Fruit fly (Drosophila melanogaster) whole organism: Measurements from ENCODE around the gene GCS2beta.

ENCODE experiments used
- CG8478 ChIP-seq: fragments of >200 bp; optimal IDR thresholded peaks from 2 replicates; lab custom pipeline; 2018; ENCODE audit warnings: inconsistent platforms
- Dll ChIP-seq: fragments of >200 bp; optimal IDR thresholded peaks from 2 replicates; lab custom pipeline; 2017
- EcR ChIP-seq, 2 experiments: fragments of >200 bp; optimal IDR thresholded peaks; 2 replicates each; lab custom pipeline; 2017; ENCODE audit warnings: missing biosample characterization in 2 of 2, missing genetic modification characterization in 2 of 2, missing genetic modification reagents in 2 of 2
- pan ChIP-seq: fragments of >200 bp; optimal IDR thresholded peaks from 2 replicates; lab custom pipeline; 2017
- psq ChIP-seq: fragments of >200 bp; optimal IDR thresholded peaks from 2 replicates; lab custom pipeline; 2017
- usp ChIP-seq: fragments of >200 bp; optimal IDR thresholded peaks from 2 replicates; lab custom pipeline; 2017; ENCODE audit warnings: missing biosample characterization, missing genetic modification characterization, mixed read lengths

GCS2beta gene

dm6 chr2L:17486264-17486663 lies 2.2 kb upstream of the GCS2beta start, which contains the start of gene CG43220:
Gene CG43220, plus strand, starts transcription at chr2L:17486564.
- no peak for TF ChIP-seq EcR (GFP tag; optimal IDR thresholded peaks at IDR 0.05; lab: Kevin White, UChicago)
- TF ChIP-seq psq (lab: Kevin White, UChicago) = no peak
- no peak for TF ChIP-seq usp (GFP tag; lab: Kevin White, UChicago)

- TF ChIP-seq psq (lab: Kevin White, UChicago) (no peak), CG8478 (lab: Kevin White, UChicago) (no peak), usp (GFP tag; lab: Kevin White, UChicago) (no peak), Dll (lab: Kevin White, UChicago) (no peak), EcR (GFP tag; optimal IDR thresholded peaks at IDR 0.05; lab: Kevin White, UChicago) (no peak)
These were observed 1.4 kb upstream of the GCS2beta start, which contains the start of the genes CG43221 and CG43645 for dm6 chr2L:17485457-17485856. Gene CG43221, plus strand, starts transcription at chr2L:17485757. Gene CG43645, plus strand, starts transcription at chr2L:17485757.

- no peak for TF ChIP-seq psq (lab: Kevin White, UChicago)
- TF ChIP-seq EcR (GFP tag; optimal IDR thresholded peaks at IDR 0.05; lab: Kevin White, UChicago) = no peak
These were observed 3.0 kb downstream of the GCS2beta start, which contains the start of the genes fws and Lamtor3 for dm6 chr2L:17480943-17481580. Gene fws, minus strand, starts transcription at chr2L:17481029. Gene Lamtor3, plus strand, starts transcription at chr2L:17481231.

dm6 chr2L:17477710-17478109 lies 6.4 kb downstream of the GCS2beta start, which contains the start of gene cass:
Gene cass, minus strand, starts transcription at chr2L:17477888.
- TF ChIP-seq EcR (GFP tag; optimal IDR thresholded peaks at IDR 0.05; lab: Kevin White, UChicago) (no peak), CG8478 (lab: Kevin White, UChicago) (no peak), usp (GFP tag; lab: Kevin White, UChicago) (no peak), Dll (lab: Kevin White, UChicago) (no peak), pan (lab: Kevin White, UChicago) (no peak), psq (lab: Kevin White, UChicago) (no peak)

dm6 chr2L:17472582-17473524 lies 11.3 kb downstream of the GCS2beta start, which contains the start of gene BicD:
Gene BicD, minus strand, starts transcription at chr2L:17473215.
- no peak for TF ChIP-seq psq (lab: Kevin White, UChicago)
- no peak for TF ChIP-seq EcR (GFP tag; optimal IDR thresholded peaks at IDR 0.05; lab: Kevin White, UChicago)
- TF ChIP-seq Dll (lab: Kevin White, UChicago) = no peak
- TF ChIP-seq CG8478 (lab: Kevin White, UChicago) = no peak
- TF ChIP-seq usp (GFP tag; lab: Kevin White, UChicago) = no peak
- no peak for TF ChIP-seq pan (lab: Kevin White, UChicago)

- TF ChIP-seq EcR (GFP tag; optimal IDR thresholded peaks at IDR 0.05; lab: Kevin White, UChicago) = no peak
- no peak for TF ChIP-seq CG8478 (lab: Kevin White, UChicago)
- TF ChIP-seq pan (lab: Kevin White, UChicago) = no peak
- no peak for TF ChIP-seq Dll (lab: Kevin White, UChicago)
- TF ChIP-seq usp (GFP tag; lab: Kevin White, UChicago) = no peak
- TF ChIP-seq psq (lab: Kevin White, UChicago) = no peak
These were observed 12.6 kb downstream of the GCS2beta start, which contains the start of gene Sgt for dm6 chr2L:17471524-17471923. Gene Sgt, plus strand, starts transcription at chr2L:17471603.

- TF ChIP-seq CG8478 (lab: Kevin White, UChicago) (no peak), Dll (lab: Kevin White, UChicago) (no peak)
These were observed 13.5 kb downstream of the GCS2beta start for dm6 chr2L:17470630-17471029.

dm6 chr2L:17466950-17467349 lies 17.2 kb downstream of the GCS2beta start:
- TF ChIP-seq CG8478 (lab: Kevin White, UChicago) (no peak), EcR (GFP tag; optimal IDR thresholded peaks at IDR 0.05; lab: Kevin White, UChicago) (no peak), usp (GFP tag; lab: Kevin White, UChicago) (no peak), Dll (lab: Kevin White, UChicago) (no peak)

- TF ChIP-seq CG8478 (lab: Kevin White, UChicago) (no peak), usp (GFP tag; lab: Kevin White, UChicago) (no peak)
These were observed 18.0 kb downstream of the GCS2beta start for dm6 chr2L:17465915-17466677.

dm6 chr2L:17457944-17458343 lies 26.2 kb downstream of the GCS2beta start, which contains the start of gene CG18563:
Gene CG18563, minus strand, starts transcription at chr2L:17458044.
- TF ChIP-seq EcR (GFP tag; optimal IDR thresholded peaks at IDR 0.05; lab: Kevin White, UChicago) (no peak), Dll (lab: Kevin White, UChicago) (no peak), usp (GFP tag; lab: Kevin White, UChicago) (no peak), pan (lab: Kevin White, UChicago) (no peak), CG8478 (lab: Kevin White, UChicago) (no peak), psq (lab: Kevin White, UChicago) (no peak)

- no peak for TF ChIP-seq psq (lab: Kevin White, UChicago)
- TF ChIP-seq pan (lab: Kevin White, UChicago) = no peak
- TF ChIP-seq usp (GFP tag; lab: Kevin White, UChicago) = no peak
- TF ChIP-seq CG8478 (lab: Kevin White, UChicago) = no peak
- no peak for TF ChIP-seq EcR (GFP tag; optimal IDR thresholded peaks at IDR 0.05; lab: Kevin White, UChicago)
- no peak for TF ChIP-seq Dll (lab: Kevin White, UChicago)
These were observed 28.3 kb downstream of the GCS2beta start, which contains the start of gene SPH93 for dm6 chr2L:17455823-17456222. Gene SPH93, minus strand, starts transcription at chr2L:17455923.
